Fruit fly (Drosophila melanogaster) whole organism, adult: ENCODE results near the gene CG15554.

Experiments
- CG11617 ChIP-seq: fragments of 200-800 bp; sonication (Bioruptor generic); optimal IDR thresholded peaks from 2 replicates; lab custom pipeline; 2017; ENCODE audit warnings: mild to moderate bottlenecking, missing biosample characterization, missing genetic modification reagents, missing genetic modification characterization
- CG14711 ChIP-seq: fragments of 200-800 bp; sonication (Bioruptor generic); optimal IDR thresholded peaks from 2 replicates; lab custom pipeline; 2018; ENCODE audit warnings: missing biosample characterization, mild to moderate bottlenecking, missing genetic modification characterization, moderate library complexity
- CG1620 ChIP-seq: fragments of 200-800 bp; sonication (Bioruptor generic); optimal IDR thresholded peaks from 2 replicates; lab custom pipeline; 2016; ENCODE audit warnings: missing biosample characterization, missing genetic modification characterization
- CG33017 ChIP-seq: fragments of 200-800 bp; sonication (Bioruptor generic); optimal IDR thresholded peaks from 2 replicates; lab custom pipeline; 2018; ENCODE audit warnings: missing biosample characterization, mild to moderate bottlenecking, missing genetic modification characterization, moderate library complexity
- CG5204 ChIP-seq: fragments of 200-800 bp; sonication (Bioruptor generic); optimal IDR thresholded peaks from 2 replicates; lab custom pipeline; 2016; ENCODE audit warnings: missing biosample characterization, missing genetic modification characterization
- CG7045 ChIP-seq: fragments of 200-800 bp; sonication (Bioruptor generic); optimal IDR thresholded peaks from 2 replicates; lab custom pipeline; 2017; ENCODE audit warnings: missing biosample characterization, mild to moderate bottlenecking, missing genetic modification characterization
- Hr96 ChIP-seq: fragments of 200-800 bp; sonication (Bioruptor generic); optimal IDR thresholded peaks from 2 replicates; lab custom pipeline; 2016; ENCODE audit warnings: missing biosample characterization, missing genetic modification characterization
- Mnt ChIP-seq: fragments of 200-800 bp; sonication (Bioruptor generic); optimal IDR thresholded peaks from 2 replicates; lab custom pipeline; 2016; ENCODE audit warnings: missing biosample characterization, mild to moderate bottlenecking, missing genetic modification characterization
- bab1 ChIP-seq: fragments of 200-800 bp; sonication (Bioruptor generic); optimal IDR thresholded peaks from 3 replicates; lab custom pipeline; 2019; ENCODE audit warnings: missing biosample characterization, mild to moderate bottlenecking, missing genetic modification characterization, moderate library complexity
- cnc ChIP-seq, 2 experiments: fragments of >200 bp; optimal IDR thresholded peaks; 2 replicates each; lab custom pipeline; 2017
- kay ChIP-seq: fragments of 200-800 bp; sonication (Bioruptor generic); peaks from one replicate; lab custom pipeline; 2016; ENCODE audit warnings: missing biosample characterization, missing genetic modification characterization, borderline replicate concordance
- pad ChIP-seq: fragments of 200-800 bp; sonication (Bioruptor generic); optimal IDR thresholded peaks from 3 replicates; lab custom pipeline; 2017; ENCODE audit warnings: missing biosample characterization, missing genetic modification characterization, mild to moderate bottlenecking, moderate library complexity, missing genetic modification reagents
- tj ChIP-seq: fragments of 200-800 bp; sonication (Bioruptor generic); optimal IDR thresholded peaks from 3 replicates; lab custom pipeline; 2017; ENCODE audit warnings: missing biosample characterization, mild to moderate bottlenecking, missing genetic modification characterization, moderate library complexity

dm6 chr3R:31125746-31126199 is at the start of gene CG15554:
- no peak for TF ChIP-seq Mnt
- no peak for TF ChIP-seq CG1620
- no peak for TF ChIP-seq CG14711
- TF ChIP-seq CG11617 (GFP tag; lab: Kevin White, UChicago): no peak
- no peak for TF ChIP-seq kay (GFP tag; lab: Kevin White, UChicago)
- no peak for TF ChIP-seq cnc (optimal IDR thresholded peaks at IDR 0.05; lab: Kevin White, UChicago)
- no peak for TF ChIP-seq bab1 (GFP tag; lab: Kevin White, UChicago)
- no peak for TF ChIP-seq CG7045
- TF ChIP-seq tj (GFP tag; lab: Kevin White, UChicago): no peak
- no peak for TF ChIP-seq CG33017 (tag; lab: Kevin White, UChicago)
- no peak for TF ChIP-seq CG5204
- no peak for TF ChIP-seq pad
- no peak for TF ChIP-seq Hr96 (GFP tag; lab: Kevin White, UChicago)
